Worm (Caenorhabditis elegans) whole organism, L2 larva: ENCODE data around the gene T23G5.3.

Experiments used
- C34F6.9 ChIP-seq: fragments of 150-350 bp; optimal IDR thresholded peaks from 2 replicates; lab custom pipeline; 2014; ENCODE audit warnings: missing biosample characterization, missing genetic modification characterization
- F13H6.1 ChIP-seq: sonication (generic microtip); optimal IDR thresholded peaks from 2 replicates; lab custom pipeline; 2016; ENCODE audit warnings: missing genetic modification characterization, missing compliant biosample characterization
- R02D3.7 ChIP-seq: fragments of 150-350 bp; optimal IDR thresholded peaks from 2 replicates; lab custom pipeline; 2014; ENCODE audit warnings: missing biosample characterization, missing genetic modification characterization
- Y55F3AM.14 ChIP-seq: fragments of 200-800 bp; sonication (Bioruptor generic); optimal IDR thresholded peaks from 2 replicates; lab custom pipeline; 2018; ENCODE audit warnings: mild to moderate bottlenecking, missing genetic modification characterization, missing compliant biosample characterization
- ZK546.5 ChIP-seq: sonication (generic microtip); optimal IDR thresholded peaks from 2 replicates; lab custom pipeline; 2017; ENCODE audit warnings: missing biosample characterization, missing genetic modification characterization
- aly-2 ChIP-seq: fragments of 150-350 bp; optimal IDR thresholded peaks from 2 replicates; lab custom pipeline; 2014; ENCODE audit warnings: missing biosample characterization, missing genetic modification characterization
- ama-1 ChIP-seq: fragments of 150-350 bp; optimal IDR thresholded peaks from 2 replicates; lab custom pipeline; 2018; ENCODE audit warnings: inconsistent platforms
- blmp-1 ChIP-seq: sonication (generic microtip); optimal IDR thresholded peaks from 2 replicates; lab custom pipeline; 2017; ENCODE audit warnings: missing genetic modification characterization, mild to moderate bottlenecking, missing compliant biosample characterization, antibody characterized with exemption, moderate library complexity; ENCODE audit not compliant: insufficient read depth
- ceh-82 ChIP-seq: fragments of 150-350 bp; optimal IDR thresholded peaks from 2 replicates; lab custom pipeline; 2014; ENCODE audit warnings: missing biosample characterization, missing genetic modification characterization
- crh-2 ChIP-seq: sonication (generic microtip); optimal IDR thresholded peaks from 2 replicates; lab custom pipeline; 2017; ENCODE audit warnings: missing biosample characterization, missing genetic modification characterization
- dmd-4 ChIP-seq: sonication (generic microtip); optimal IDR thresholded peaks from 2 replicates; lab custom pipeline; 2017; ENCODE audit warnings: missing biosample characterization, missing genetic modification characterization
- egl-27 ChIP-seq: sonication (generic microtip); optimal IDR thresholded peaks from 3 replicates; lab custom pipeline; 2017; ENCODE audit warnings: missing biosample characterization, missing genetic modification reagents, missing genetic modification characterization
- elt-1 ChIP-seq: fragments of 150-350 bp; optimal IDR thresholded peaks from 2 replicates; lab custom pipeline; 2014; ENCODE audit warnings: missing biosample characterization, missing genetic modification characterization
- elt-3 ChIP-seq: sonication (generic microtip); optimal IDR thresholded peaks from 2 replicates; lab custom pipeline; 2017; ENCODE audit warnings: missing biosample characterization, missing genetic modification characterization
- fos-1 ChIP-seq: fragments of 150-350 bp; optimal IDR thresholded peaks from 2 replicates; lab custom pipeline; 2014; ENCODE audit warnings: missing biosample characterization, missing genetic modification characterization
- gmeb-1 ChIP-seq: fragments of 150-350 bp; optimal IDR thresholded peaks from 2 replicates; lab custom pipeline; 2014; ENCODE audit warnings: missing biosample characterization, missing genetic modification characterization
- lin-13 ChIP-seq: fragments of 150-350 bp; optimal IDR thresholded peaks from 2 replicates; lab custom pipeline; 2014; ENCODE audit warnings: missing biosample characterization, missing genetic modification reagents, missing genetic modification characterization
- lsy-2 ChIP-seq, 2 experiments: fragments of 150-350 bp in 1 of 2; sonication (generic microtip) in 1 of 2; optimal IDR thresholded peaks; 2 replicates each; lab custom pipeline; 2014 to 2017; ENCODE audit warnings: missing biosample characterization in 2 of 2, missing genetic modification characterization in 2 of 2
- mab-5 ChIP-seq: fragments of 150-350 bp; optimal IDR thresholded peaks from 2 replicates; lab custom pipeline; 2014; ENCODE audit warnings: missing biosample characterization, missing genetic modification characterization
- mdl-1 ChIP-seq, 2 experiments: fragments of 150-350 bp in 1 of 2; sonication (generic microtip) in 1 of 2; optimal IDR thresholded peaks; 2 replicates each; lab custom pipeline; 2017; ENCODE audit warnings: missing biosample characterization in 2 of 2, missing genetic modification characterization in 2 of 2
- nhr-10 ChIP-seq: sonication (generic microtip); optimal IDR thresholded peaks from 2 replicates; lab custom pipeline; 2017; ENCODE audit warnings: missing biosample characterization, missing genetic modification characterization
- nhr-11 ChIP-seq: fragments of 150-350 bp; optimal IDR thresholded peaks from 2 replicates; lab custom pipeline; 2014; ENCODE audit warnings: missing biosample characterization, missing genetic modification characterization
- nhr-12 ChIP-seq: fragments of 150-350 bp; optimal IDR thresholded peaks from 2 replicates; lab custom pipeline; 2014; ENCODE audit warnings: missing biosample characterization, missing genetic modification characterization
- nhr-129 ChIP-seq: fragments of 150-350 bp; optimal IDR thresholded peaks from 2 replicates; lab custom pipeline; 2014; ENCODE audit warnings: missing biosample characterization, missing genetic modification characterization
- nhr-21 ChIP-seq: fragments of 150-350 bp; optimal IDR thresholded peaks from 2 replicates; lab custom pipeline; 2014; ENCODE audit warnings: missing biosample characterization, missing genetic modification characterization
- nhr-23 ChIP-seq: fragments of 150-350 bp; optimal IDR thresholded peaks from 2 replicates; lab custom pipeline; 2014; ENCODE audit warnings: missing biosample characterization, missing genetic modification reagents, missing genetic modification characterization
- nhr-25 ChIP-seq: fragments of 150-350 bp; sonication (generic microtip); optimal IDR thresholded peaks from 3 replicates; lab custom pipeline; 2014; ENCODE audit warnings: missing biosample characterization, missing genetic modification characterization
- nhr-6 ChIP-seq: fragments of 150-350 bp; optimal IDR thresholded peaks from 2 replicates; lab custom pipeline; 2014; ENCODE audit warnings: missing biosample characterization, missing genetic modification characterization
- peb-1 ChIP-seq: fragments of 150-350 bp; optimal IDR thresholded peaks from 2 replicates; lab custom pipeline; 2014; ENCODE audit warnings: missing biosample characterization, missing genetic modification characterization
- sem-4 ChIP-seq: fragments of 150-350 bp; optimal IDR thresholded peaks from 2 replicates; lab custom pipeline; 2014; ENCODE audit warnings: missing biosample characterization, missing genetic modification reagents, missing genetic modification characterization
- skn-1 ChIP-seq: sonication (generic microtip); optimal IDR thresholded peaks from 2 replicates; lab custom pipeline; 2017; ENCODE audit warnings: missing biosample characterization, missing genetic modification characterization
- sma-3 ChIP-seq: sonication (generic microtip); optimal IDR thresholded peaks from 2 replicates; lab custom pipeline; 2016; ENCODE audit warnings: missing genetic modification reagents, missing genetic modification characterization, missing compliant biosample characterization
- sma-9 ChIP-seq, 2 experiments: fragments of 150-350 bp in 1 of 2; sonication (generic microtip) in 1 of 2; optimal IDR thresholded peaks; 2 replicates each; lab custom pipeline; 2014 to 2016; ENCODE audit warnings: missing genetic modification characterization in 2 of 2, mild to moderate bottlenecking in 1 of 2, missing biosample characterization in 1 of 2, missing compliant biosample characterization in 1 of 2, missing genetic modification reagents in 1 of 2, moderate library complexity in 1 of 2
- snpc-4 ChIP-seq: fragments of 150-350 bp; optimal IDR thresholded peaks from 2 replicates; lab custom pipeline; 2014; ENCODE audit warnings: missing biosample characterization, missing genetic modification characterization
- unc-39 ChIP-seq: fragments of 150-350 bp; optimal IDR thresholded peaks from 2 replicates; lab custom pipeline; 2014; ENCODE audit warnings: missing biosample characterization, missing genetic modification characterization
- unc-55 ChIP-seq: fragments of 150-350 bp; sonication (generic microtip); optimal IDR thresholded peaks from 3 replicates; lab custom pipeline; 2014; ENCODE audit warnings: missing biosample characterization, missing genetic modification reagents, missing genetic modification characterization
- zag-1 ChIP-seq: fragments of 150-350 bp; optimal IDR thresholded peaks from 2 replicates; lab custom pipeline; 2014; ENCODE audit warnings: missing biosample characterization, missing genetic modification characterization
- ztf-1 ChIP-seq: fragments of 200-800 bp; sonication (Bioruptor generic); conservative IDR thresholded peaks from 2 replicates; pipeline ENCODE4 v1.3.6; 2022; ENCODE audit warnings: missing genetic modification characterization, missing compliant biosample characterization
- ztf-11 ChIP-seq: sonication (generic microtip); optimal IDR thresholded peaks from 2 replicates; lab custom pipeline; 2017; ENCODE audit warnings: missing biosample characterization, missing genetic modification characterization
- ztf-4 ChIP-seq: fragments of 150-350 bp; optimal IDR thresholded peaks from 2 replicates; lab custom pipeline; 2014; ENCODE audit warnings: missing biosample characterization, missing genetic modification characterization

The T23G5.3 gene

DNA sequence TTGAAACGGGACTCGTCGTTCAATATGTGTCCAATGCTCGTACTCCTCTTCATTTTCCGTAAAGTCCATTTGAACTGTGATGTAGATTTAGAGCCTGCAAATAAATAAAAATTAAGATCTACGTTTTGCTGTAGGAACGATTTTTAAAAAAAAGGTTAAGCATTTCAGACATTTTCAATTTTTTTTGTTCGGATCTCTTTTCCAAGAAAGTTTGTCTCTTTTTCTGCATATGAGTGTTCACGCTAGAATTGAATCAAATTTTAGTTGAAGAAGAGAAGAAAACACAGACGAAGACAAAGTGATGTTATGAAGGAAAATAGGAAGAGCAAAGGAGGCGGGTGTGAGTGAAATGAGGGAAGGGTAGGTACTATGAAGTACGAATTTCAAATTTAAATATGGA, 15.7 kb downstream of the T23G5.3 start, which contains the start of gene npr-29:
npr-29 (minus strand) TSS at position 101 of the 400 bp plus-strand sequence.
- TF ChIP-seq lin-13 (GFP tag; lab: Kevin White, UChicago) (no peak), ceh-82 (no peak), sem-4 (tag; lab: Kevin White, UChicago) (no peak), nhr-10 (tag; lab: Kevin White, UChicago) (no peak), gmeb-1 (no peak), lsy-2 (tag; optimal IDR thresholded peaks at IDR 0.05; lab: Kevin White, UChicago) (no peak), skn-1 (tag; lab: Kevin White, UChicago) (no peak), nhr-11 (tag; lab: Kevin White, UChicago) (no peak), nhr-6 (tag; lab: Kevin White, UChicago) (no peak), Y55F3AM.14 (GFP tag; lab: Kevin White, UChicago) (no peak), zag-1 (tag; lab: Kevin White, UChicago) (no peak), F13H6.1 (tag; lab: Kevin White, UChicago) (no peak), elt-1 (tag; lab: Kevin White, UChicago) (no peak), mab-5 (no peak), R02D3.7 (tag; lab: Kevin White, UChicago) (no peak), dmd-4 (no peak), ztf-4 (tag; lab: Kevin White, UChicago) (no peak), elt-3 (tag; lab: Kevin White, UChicago) (no peak)

DNA sequence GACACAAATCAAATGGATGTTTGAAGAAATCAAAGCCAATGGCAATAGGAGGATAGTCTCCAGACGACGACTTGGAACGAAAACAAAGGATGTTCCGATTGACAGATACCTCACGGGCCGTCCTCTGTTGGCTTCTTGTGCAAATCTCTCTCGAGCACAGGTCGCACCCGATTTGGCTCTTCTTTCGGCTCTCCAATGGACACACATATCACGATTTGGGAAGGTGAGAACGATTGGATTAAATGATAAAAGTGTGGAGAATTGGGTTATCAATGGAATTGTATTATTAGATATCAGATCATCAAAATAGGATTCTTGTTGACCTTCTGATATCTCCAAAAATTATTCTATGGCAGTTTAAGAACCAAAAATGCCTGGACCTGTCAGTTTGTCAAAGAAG, 24.9 kb downstream of the T23G5.3 start, which contains the start of gene ZC84.1:
ZC84.1 (minus strand) TSS at position 101 of the 400 bp plus-strand sequence.
- no peak for TF ChIP-seq blmp-1 (tag; lab: Kevin White, UChicago)
- TF ChIP-seq nhr-25 (tag; lab: Kevin White, UChicago): no peak
- no peak for TF ChIP-seq sma-3 (GFP tag; lab: Kevin White, UChicago)
- no peak for TF ChIP-seq crh-2 (tag; lab: Kevin White, UChicago)
- TF ChIP-seq ztf-1 (GFP tag; lab: Robert Waterston, UW): no peak
- no peak for TF ChIP-seq mab-5
- TF ChIP-seq snpc-4 (tag; lab: Kevin White, UChicago): no peak
- no peak for TF ChIP-seq unc-39 (tag; lab: Kevin White, UChicago)
- TF ChIP-seq peb-1 (tag; lab: Kevin White, UChicago): no peak
- no peak for TF ChIP-seq ceh-82
- TF ChIP-seq dmd-4: no peak
- TF ChIP-seq sem-4 (tag; lab: Kevin White, UChicago): no peak
- TF ChIP-seq unc-55 (GFP tag; lab: Kevin White, UChicago): no peak
- no peak for TF ChIP-seq ama-1
- TF ChIP-seq nhr-6 (tag; lab: Kevin White, UChicago): no peak
- no peak for TF ChIP-seq ztf-4 (tag; lab: Kevin White, UChicago)
- TF ChIP-seq elt-3 (tag; lab: Kevin White, UChicago): no peak
- TF ChIP-seq lsy-2 (tag; optimal IDR thresholded peaks at IDR 0.05; lab: Kevin White, UChicago): no peak

DNA sequence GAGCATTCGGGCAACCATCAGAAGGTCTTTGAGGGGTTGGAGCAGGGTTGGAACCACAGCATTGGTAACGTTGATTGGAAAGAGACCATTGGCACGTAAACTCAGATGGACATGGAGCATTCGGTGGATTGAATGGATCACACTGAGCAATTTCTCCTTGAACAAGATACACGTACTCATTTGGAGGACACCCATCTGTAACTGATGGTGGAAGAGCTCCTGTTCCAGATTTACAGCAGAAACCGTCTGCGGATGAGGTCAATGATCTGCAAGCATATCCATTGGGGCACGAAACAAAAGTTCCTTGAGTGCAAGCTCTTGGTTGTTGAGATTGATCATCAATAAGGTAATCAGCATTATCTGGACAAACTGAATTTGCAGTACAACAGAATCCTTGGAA, 29.1 kb downstream of the T23G5.3 start:
- TF ChIP-seq gmeb-1 (no peak), mdl-1 (tag; optimal IDR thresholded peaks at IDR 0.05; lab: Kevin White, UChicago) (no peak)
- TF ChIP-seq, all 48 proteins: peak for 0

DNA sequence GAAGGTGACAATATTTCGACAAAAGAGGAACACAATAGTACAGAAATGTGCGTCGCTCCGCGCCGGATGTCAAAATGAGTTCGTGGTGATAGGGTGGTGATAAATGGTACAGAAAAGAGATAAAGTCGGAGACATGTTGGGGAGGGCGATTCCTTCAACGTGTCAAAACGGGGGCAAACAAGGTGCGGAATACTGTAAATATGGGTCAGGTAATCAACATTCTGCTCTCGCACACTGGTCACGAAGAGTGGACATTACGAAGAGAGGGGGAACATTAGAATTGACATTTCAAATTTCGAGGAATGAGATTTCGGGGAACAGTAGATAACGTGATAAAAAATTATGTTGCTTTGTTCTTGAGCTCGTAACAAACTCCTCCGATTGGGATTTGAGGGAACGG, 31.5 kb downstream of the T23G5.3 start, which contains the start of gene ZC84.6:
ZC84.6 (minus strand) TSS at position 101 of the 400 bp plus-strand sequence.
- TF ChIP-seq sma-9 (GFP tag; optimal IDR thresholded peaks at IDR 0.05; lab: Kevin White, UChicago) (no peak), sma-9 (tag; optimal IDR thresholded peaks at IDR 0.05; lab: Kevin White, UChicago) (no peak), nhr-12 (tag; lab: Kevin White, UChicago) (no peak), sem-4 (tag; lab: Kevin White, UChicago) (no peak), F13H6.1 (tag; lab: Kevin White, UChicago) (no peak), nhr-25 (tag; lab: Kevin White, UChicago) (no peak)
- TF ChIP-seq, all 48 proteins: peak for 0

DNA sequence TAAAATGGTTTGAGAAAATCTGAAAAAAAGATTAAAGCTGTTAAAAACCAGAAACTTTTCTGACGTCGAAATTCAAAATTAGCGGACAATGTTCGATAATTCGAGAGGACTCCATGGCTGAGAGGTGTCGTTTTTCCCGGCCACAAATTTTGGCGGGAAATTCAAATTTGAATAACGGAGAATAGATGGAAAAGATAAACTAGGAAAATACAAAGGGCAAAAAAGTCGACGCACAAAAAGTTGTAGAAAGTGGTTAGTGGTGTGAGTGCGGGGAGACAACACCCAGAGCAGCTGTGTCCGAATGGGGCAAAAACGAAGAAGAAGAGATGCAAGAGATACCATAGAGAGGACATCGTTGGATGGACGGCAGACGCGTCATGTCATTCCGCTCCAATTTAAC, 40.0 kb downstream of the T23G5.3 start, which contains the start of gene cls-3:
cls-3 (minus strand) TSS at position 19 of the 400 bp plus-strand sequence.
- peak; percentile 61 for TF ChIP-seq sma-9 (GFP tag; optimal IDR thresholded peaks at IDR 0.05; lab: Kevin White, UChicago)
- no peak for TF ChIP-seq sma-9 (tag; optimal IDR thresholded peaks at IDR 0.05; lab: Kevin White, UChicago)
- TF ChIP-seq gmeb-1: peak; percentile 80
- TF ChIP-seq nhr-6 (tag; lab: Kevin White, UChicago): peak; percentile 26
- no peak for TF ChIP-seq egl-27 (tag; lab: Kevin White, UChicago)
- peak; percentile 7 for TF ChIP-seq zag-1 (tag; lab: Kevin White, UChicago)
- TF ChIP-seq ztf-11 (tag; lab: Kevin White, UChicago): no peak
- TF ChIP-seq nhr-129 (tag; lab: Kevin White, UChicago): peak; percentile 36
- TF ChIP-seq aly-2: no peak
- TF ChIP-seq ceh-82: no peak
- TF ChIP-seq nhr-21 (tag; lab: Kevin White, UChicago): peak; percentile 9
- TF ChIP-seq elt-1 (tag; lab: Kevin White, UChicago): no peak
- TF ChIP-seq unc-55 (GFP tag; lab: Kevin White, UChicago): peak; percentile 47
- TF ChIP-seq nhr-11 (tag; lab: Kevin White, UChicago): no peak
- no peak for TF ChIP-seq Y55F3AM.14 (GFP tag; lab: Kevin White, UChicago)
- no peak for TF ChIP-seq blmp-1 (tag; lab: Kevin White, UChicago)
- no peak for TF ChIP-seq fos-1
- TF ChIP-seq C34F6.9 (tag; lab: Kevin White, UChicago): peak; percentile 59
- no peak for TF ChIP-seq elt-3 (tag; lab: Kevin White, UChicago)
- no peak for TF ChIP-seq ZK546.5
- TF ChIP-seq lsy-2 (tag; optimal IDR thresholded peaks at IDR 0.05; lab: Kevin White, UChicago): peak in 1 of 2 experiments; percentile 82
- TF ChIP-seq R02D3.7 (tag; lab: Kevin White, UChicago): no peak
- peak; percentile 16 for TF ChIP-seq F13H6.1 (tag; lab: Kevin White, UChicago)
- TF ChIP-seq nhr-23 (tag; lab: Kevin White, UChicago): no peak
- TF ChIP-seq, all 48 proteins: peak for 10
